Worm (Caenorhabditis elegans) whole organism, early embryonic: Measurements from ENCODE around the gene F26F2.7.

Experiments used
- B0310.2 ChIP-seq: sonication (generic microtip); optimal IDR thresholded peaks from 2 replicates; lab custom pipeline; 2016; ENCODE audit warnings: mild to moderate bottlenecking, missing genetic modification characterization, missing compliant biosample characterization
- aly-1 ChIP-seq: sonication (generic microtip); optimal IDR thresholded peaks from 2 replicates; lab custom pipeline; 2016; ENCODE audit warnings: missing genetic modification characterization, missing compliant biosample characterization
- ama-1 ChIP-seq: fragments of 150-350 bp; optimal IDR thresholded peaks from 2 replicates; lab custom pipeline; 2014
- ceh-13 ChIP-seq: fragments of 200-800 bp; sonication (Bioruptor generic); optimal IDR thresholded peaks from 2 replicates; lab custom pipeline; 2018; ENCODE audit warnings: mild to moderate bottlenecking, missing genetic modification characterization, missing compliant biosample characterization
- flt-1 ChIP-seq: fragments of 200-800 bp; sonication (Bioruptor generic); IDR thresholded peaks from 2 replicates; pipeline ENCODE4 v1.3.6; 2022; ENCODE audit warnings: missing genetic modification characterization, missing compliant biosample characterization
- hmg-4 ChIP-seq: fragments of 200-800 bp; sonication (Bioruptor generic); optimal IDR thresholded peaks from 2 replicates; lab custom pipeline; 2018; ENCODE audit warnings: mild to moderate bottlenecking, missing genetic modification characterization, missing compliant biosample characterization
- pes-1 ChIP-seq: fragments of 200-800 bp; sonication (Bioruptor generic); IDR thresholded peaks from 2 replicates; pipeline ENCODE4 v1.3.6; 2022; ENCODE audit warnings: missing genetic modification reagents, missing genetic modification characterization, missing compliant biosample characterization
- scrt-1 ChIP-seq: fragments of 200-800 bp; sonication (Bioruptor generic); IDR thresholded peaks from 2 replicates; pipeline ENCODE4 v1.3.6; 2022; ENCODE audit warnings: missing genetic modification characterization, missing compliant biosample characterization
- sea-1 ChIP-seq: fragments of 200-800 bp; sonication (Bioruptor generic); conservative IDR thresholded peaks from 2 replicates; pipeline ENCODE4 v1.3.6; 2022; ENCODE audit warnings: missing genetic modification characterization, missing compliant biosample characterization
- tbx-37 ChIP-seq: fragments of 200-800 bp; sonication (Bioruptor generic); conservative IDR thresholded peaks from 2 replicates; pipeline ENCODE4 v1.3.6; 2022; ENCODE audit warnings: missing genetic modification reagents, missing genetic modification characterization, missing compliant biosample characterization
- tra-4 ChIP-seq: sonication (generic microtip); optimal IDR thresholded peaks from 2 replicates; lab custom pipeline; 2017; ENCODE audit warnings: missing genetic modification characterization, missing compliant biosample characterization

- TF ChIP-seq ama-1 (lab: Kevin White, UChicago) (no peak), B0310.2 (tag; lab: Kevin White, UChicago) (no peak), pes-1 (GFP tag; lab: Robert Waterston, UW) (no peak), ceh-13 (GFP tag; lab: Kevin White, UChicago) (no peak), hmg-4 (GFP tag; lab: Kevin White, UChicago) (no peak), tra-4 (tag; lab: Kevin White, UChicago) (no peak), flt-1 (no peak), aly-1 (tag; lab: Kevin White, UChicago) (no peak), tbx-37 (GFP tag; lab: Robert Waterston, UW) (no peak), sea-1 (GFP tag; lab: Robert Waterston, UW) (no peak), scrt-1 (no peak)
Measured at ce11 chrV:20623060-20623459, 42.3 kb downstream of the F26F2.7 start, which contains the start of gene F46B3.8.
